Worm (Caenorhabditis elegans) whole organism, young adult: ENCODE data around the gene M03B6.5.
A peak's percentile ranks its signal among the peaks of the same experiment; 100 is the strongest.

Experiments used
- C17E4.6 ChIP-seq: fragments of 200-800 bp; sonication (Bioruptor generic); IDR thresholded peaks from 2 replicates; pipeline ENCODE4 v1.3.6; 2022; ENCODE audit warnings: missing genetic modification reagents, missing genetic modification characterization, missing compliant biosample characterization
- F23B12.7 ChIP-seq: sonication (generic microtip); optimal IDR thresholded peaks from 2 replicates; lab custom pipeline; 2017; ENCODE audit warnings: missing genetic modification characterization, mild to moderate bottlenecking, missing compliant biosample characterization, antibody characterized with exemption, moderate library complexity; ENCODE audit not compliant: insufficient read depth
- F37B4.10 ChIP-seq: fragments of 200-800 bp; sonication (Bioruptor generic); IDR thresholded peaks from 2 replicates; pipeline ENCODE4 v1.3.6; 2022; ENCODE audit warnings: missing genetic modification characterization, missing compliant biosample characterization
- F52B5.7 ChIP-seq: sonication (generic microtip); optimal IDR thresholded peaks from 2 replicates; lab custom pipeline; 2016; ENCODE audit warnings: mild to moderate bottlenecking, missing genetic modification characterization, missing compliant biosample characterization
- F57A8.1 ChIP-seq: fragments of 200-800 bp; sonication (Bioruptor generic); optimal IDR thresholded peaks from 2 replicates; lab custom pipeline; 2018; ENCODE audit warnings: mild to moderate bottlenecking, missing genetic modification characterization, moderate library complexity, missing compliant biosample characterization
- F57C9.4 ChIP-seq: sonication (generic microtip); optimal IDR thresholded peaks from 2 replicates; lab custom pipeline; 2017; ENCODE audit warnings: mild to moderate bottlenecking, missing genetic modification characterization, missing compliant biosample characterization
- K11D2.4 ChIP-seq: fragments of 200-800 bp; sonication (Bioruptor generic); IDR thresholded peaks from 2 replicates; pipeline ENCODE4 v1.3.6; 2022; ENCODE audit warnings: missing genetic modification reagents, missing genetic modification characterization, missing compliant biosample characterization
- Y53G8AR.9 ChIP-seq: fragments of 200-800 bp; sonication (Bioruptor generic); conservative IDR thresholded peaks from 2 replicates; pipeline ENCODE4 v1.3.6; 2022; ENCODE audit warnings: missing genetic modification reagents, missing genetic modification characterization, missing compliant biosample characterization
- ama-1 ChIP-seq, 3 experiments: fragments of 150-350 bp in 1 of 3; sonication (generic microtip) in 2 of 3; optimal IDR thresholded peaks; 2 replicates each; lab custom pipeline; 2014 to 2018; ENCODE audit warnings: missing biosample characterization in 2 of 3, missing genetic modification characterization in 2 of 3, missing genetic modification reagents in 2 of 3
- aptf-3 ChIP-seq: fragments of 200-800 bp; sonication (Bioruptor generic); IDR thresholded peaks from 2 replicates; pipeline ENCODE4 v1.3.6; 2022; ENCODE audit warnings: missing genetic modification characterization, missing compliant biosample characterization
- athp-1 ChIP-seq: sonication (generic microtip); optimal IDR thresholded peaks from 2 replicates; lab custom pipeline; 2017; ENCODE audit warnings: mild to moderate bottlenecking, missing genetic modification characterization, missing compliant biosample characterization
- attf-5 ChIP-seq: fragments of 200-800 bp; sonication (Bioruptor generic); optimal IDR thresholded peaks from 2 replicates; lab custom pipeline; 2018; ENCODE audit warnings: mild to moderate bottlenecking, missing genetic modification characterization, missing compliant biosample characterization
- cebp-2 ChIP-seq: fragments of 200-800 bp; sonication (Bioruptor generic); IDR thresholded peaks from 2 replicates; pipeline ENCODE4 v1.3.6; 2022; ENCODE audit warnings: missing genetic modification characterization, missing compliant biosample characterization
- ceh-27 ChIP-seq: fragments of 200-800 bp; sonication (Bioruptor generic); optimal IDR thresholded peaks from 2 replicates; lab custom pipeline; 2018; ENCODE audit warnings: mild to moderate bottlenecking, missing genetic modification characterization, moderate library complexity, missing compliant biosample characterization
- ceh-91 ChIP-seq: fragments of 200-800 bp; sonication (Bioruptor generic); IDR thresholded peaks from 2 replicates; pipeline ENCODE4 v1.3.6; 2022; ENCODE audit warnings: missing genetic modification reagents, missing genetic modification characterization, missing compliant biosample characterization
- die-1 ChIP-seq: sonication (generic microtip); optimal IDR thresholded peaks from 2 replicates; lab custom pipeline; 2016; ENCODE audit warnings: missing genotype, mild to moderate bottlenecking, missing genetic modification characterization, missing compliant biosample characterization
- dpl-1 ChIP-seq: fragments of 150-350 bp; optimal IDR thresholded peaks from 2 replicates; lab custom pipeline; 2014; ENCODE audit warnings: missing biosample characterization, missing genetic modification reagents, missing genetic modification characterization
- hmg-20 ChIP-seq: fragments of 200-800 bp; sonication (Bioruptor generic); IDR thresholded peaks from 2 replicates; pipeline ENCODE4 v1.3.6; 2022; ENCODE audit warnings: missing genetic modification reagents, missing genetic modification characterization, missing compliant biosample characterization
- hsf-1 ChIP-seq: fragments of 200-800 bp; sonication (Bioruptor generic); IDR thresholded peaks from 2 replicates; pipeline ENCODE4 v1.3.6; 2022; ENCODE audit warnings: missing genetic modification reagents, missing genetic modification characterization, missing compliant biosample characterization
- let-526 ChIP-seq: fragments of 200-800 bp; sonication (Bioruptor generic); IDR thresholded peaks from 2 replicates; pipeline ENCODE4 v1.3.6; 2022; ENCODE audit warnings: missing genetic modification reagents, missing genetic modification characterization, missing compliant biosample characterization
- lin-35 ChIP-seq, 3 experiments: fragments of 150-350 bp in 2 of 3; sonication (generic microtip) in 1 of 3; optimal IDR thresholded peaks; 2 replicates each; lab custom pipeline; 2014 to 2018; ENCODE audit warnings: missing biosample characterization in 3 of 3, missing genetic modification characterization in 3 of 3, missing genetic modification reagents in 3 of 3
- lir-1 ChIP-seq: fragments of 200-800 bp; sonication (Bioruptor generic); conservative IDR thresholded peaks from 2 replicates; pipeline ENCODE4 v1.3.6; 2022; ENCODE audit warnings: missing genetic modification reagents, missing genetic modification characterization, missing compliant biosample characterization
- madf-10 ChIP-seq: sonication (generic microtip); optimal IDR thresholded peaks from 2 replicates; lab custom pipeline; 2016; ENCODE audit warnings: mild to moderate bottlenecking, missing genetic modification characterization, missing compliant biosample characterization
- madf-8 ChIP-seq: fragments of 200-800 bp; sonication (Bioruptor generic); conservative IDR thresholded peaks from 2 replicates; pipeline ENCODE4 v1.3.6; 2022; ENCODE audit warnings: missing genetic modification reagents, missing genetic modification characterization, missing compliant biosample characterization
- mcd-1 ChIP-seq: fragments of 200-800 bp; sonication (Bioruptor generic); IDR thresholded peaks from 2 replicates; pipeline ENCODE4 v1.3.6; 2022; ENCODE audit warnings: missing genetic modification reagents, missing genetic modification characterization, missing compliant biosample characterization
- mel-28 ChIP-seq: sonication (generic microtip); optimal IDR thresholded peaks from 2 replicates; lab custom pipeline; 2016; ENCODE audit warnings: borderline replicate concordance, mild to moderate bottlenecking, missing genetic modification characterization, missing compliant biosample characterization
- nfya-1 ChIP-seq: sonication (generic microtip); optimal IDR thresholded peaks from 2 replicates; lab custom pipeline; 2017; ENCODE audit warnings: antibody characterized with exemption, missing compliant biosample characterization, missing genetic modification characterization, borderline replicate concordance; ENCODE audit not compliant: insufficient read depth
- nhr-80 ChIP-seq: sonication (generic microtip); optimal IDR thresholded peaks from 2 replicates; lab custom pipeline; 2016; ENCODE audit warnings: missing genetic modification characterization, missing compliant biosample characterization
- rcor-1 ChIP-seq: fragments of 200-800 bp; sonication (Bioruptor generic); IDR thresholded peaks from 2 replicates; pipeline ENCODE4 v1.3.6; 2022; ENCODE audit warnings: missing genetic modification reagents, missing genetic modification characterization, missing compliant biosample characterization
- snpc-1.1 ChIP-seq: sonication (generic microtip); optimal IDR thresholded peaks from 2 replicates; lab custom pipeline; 2017; ENCODE audit warnings: missing genetic modification characterization, mild to moderate bottlenecking, missing compliant biosample characterization, antibody characterized with exemption, moderate library complexity, missing genotype, missing genetic modification reagents; ENCODE audit not compliant: insufficient read depth
- snpc-4 ChIP-seq, 5 experiments: fragments of 150-350 bp in 1 of 5; sonication (generic microtip) in 4 of 5; optimal IDR thresholded peaks; 2 replicates each; lab custom pipeline; 2014 to 2018; ENCODE audit warnings: missing genetic modification characterization in 5 of 5, missing biosample characterization in 3 of 5, antibody characterized with exemption in 2 of 5, mild to moderate bottlenecking in 2 of 5, missing compliant biosample characterization in 2 of 5, missing genotype in 2 of 5, moderate library complexity in 2 of 5, missing genetic modification reagents in 1 of 5
- somi-1 ChIP-seq: fragments of 200-800 bp; sonication (Bioruptor generic); optimal IDR thresholded peaks from 2 replicates; lab custom pipeline; 2018; ENCODE audit warnings: mild to moderate bottlenecking, missing genetic modification characterization, missing compliant biosample characterization
- sptf-2 ChIP-seq: fragments of 200-800 bp; sonication (Bioruptor generic); optimal IDR thresholded peaks from 2 replicates; lab custom pipeline; 2018; ENCODE audit warnings: mild to moderate bottlenecking, missing genetic modification characterization, missing compliant biosample characterization
- unc-62 ChIP-seq: fragments of 150-350 bp; optimal IDR thresholded peaks from 2 replicates; lab custom pipeline; 2014; ENCODE audit warnings: missing biosample characterization, missing genetic modification reagents, missing genetic modification characterization
- zim-3 ChIP-seq: sonication (generic microtip); optimal IDR thresholded peaks from 2 replicates; lab custom pipeline; 2017; ENCODE audit warnings: mild to moderate bottlenecking, missing genetic modification characterization, moderate library complexity, missing compliant biosample characterization
- ztf-26 ChIP-seq: sonication (generic microtip); optimal IDR thresholded peaks from 2 replicates; lab custom pipeline; 2017; ENCODE audit warnings: missing genetic modification characterization, missing compliant biosample characterization
- ztf-3 ChIP-seq: fragments of 200-800 bp; sonication (Bioruptor generic); optimal IDR thresholded peaks from 2 replicates; lab custom pipeline; 2018; ENCODE audit warnings: mild to moderate bottlenecking, missing genetic modification characterization, missing compliant biosample characterization

M03B6.5 gene

DNA sequence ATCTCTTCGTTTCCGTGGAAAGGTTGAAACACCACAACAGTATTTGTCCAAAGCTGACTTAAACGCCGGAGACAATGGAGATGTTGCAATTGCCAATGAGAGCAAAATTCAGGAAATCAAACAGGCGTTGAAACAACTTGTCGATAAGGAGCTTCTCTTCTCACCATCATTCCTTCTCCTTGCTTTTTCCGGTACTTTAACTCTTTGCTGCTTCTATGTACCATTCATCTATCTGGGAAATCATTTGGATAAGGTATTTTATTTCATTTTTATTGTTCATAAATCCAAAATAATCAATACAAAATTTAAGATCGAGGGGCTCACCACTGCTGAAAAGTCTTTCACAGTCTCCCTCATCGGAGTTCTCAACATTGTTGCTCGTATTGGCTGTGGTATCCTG lies 12.2 kb downstream of the M03B6.5 start:
- no peak for TF ChIP-seq hmg-20 (GFP tag; lab: Robert Waterston, UW)
- TF ChIP-seq athp-1: no peak
- no peak for TF ChIP-seq F37B4.10 (GFP tag; lab: Robert Waterston, UW)

DNA sequence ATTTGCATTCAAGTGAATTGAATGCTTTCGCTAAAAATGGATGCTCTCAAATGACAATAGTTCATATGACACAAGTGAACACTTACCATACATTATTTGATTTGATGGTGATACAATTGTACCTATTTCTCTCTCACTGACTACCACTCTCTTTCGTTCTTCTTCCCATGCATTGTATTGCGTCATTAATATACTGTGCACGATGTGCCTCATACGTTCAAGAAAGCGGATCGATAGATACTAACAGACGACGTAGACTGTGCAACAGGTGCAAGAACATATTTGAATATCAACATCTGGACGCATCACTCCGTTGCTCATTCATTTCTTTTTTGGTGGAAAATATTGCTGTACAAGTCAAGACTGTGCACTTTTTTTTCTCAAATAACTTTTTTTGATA lies 14.9 kb downstream of the M03B6.5 start, which contains the start of gene M03B6.4:
Gene M03B6.4, plus strand, starts transcription at position 149 of the 400 bp plus-strand sequence.
- peak; percentile 23 for TF ChIP-seq nhr-80 (tag; lab: Kevin White, UChicago)
- TF ChIP-seq ceh-27 (GFP tag; lab: Kevin White, UChicago): no peak
- TF ChIP-seq dpl-1 (GFP tag; lab: Kevin White, UChicago): no peak
- TF ChIP-seq ama-1 (optimal IDR thresholded peaks at IDR 0.05; lab: Kevin White, UChicago): no peak
- TF ChIP-seq ama-1 (GFP tag; optimal IDR thresholded peaks at IDR 0.05; lab: Kevin White, UChicago): no peak
- TF ChIP-seq athp-1: no peak
- TF ChIP-seq attf-5: no peak
- TF ChIP-seq Y53G8AR.9 (GFP tag; lab: Robert Waterston, UW): no peak
- TF ChIP-seq snpc-1.1: no peak
- no peak for TF ChIP-seq lir-1 (GFP tag; lab: Robert Waterston, UW)
- TF ChIP-seq, all 124 proteins: peak for 1

DNA sequence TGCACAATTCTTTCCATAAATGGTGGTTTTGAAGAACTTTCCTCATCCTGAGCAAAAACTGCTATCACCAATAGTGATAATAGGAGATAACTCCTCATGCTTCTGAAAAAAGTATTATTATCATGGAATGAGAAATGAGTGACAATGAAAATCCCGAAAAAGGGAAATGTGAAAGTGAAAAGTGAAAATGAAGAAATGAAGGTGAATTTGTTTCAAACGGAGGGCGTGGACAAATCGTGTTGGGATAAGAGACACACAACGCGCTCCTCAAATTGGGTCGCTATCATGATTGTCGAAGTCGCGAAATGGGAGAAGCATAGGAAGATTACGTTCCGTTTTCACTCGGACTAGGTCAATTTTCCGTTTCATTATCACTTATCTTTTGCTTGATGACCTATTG lies 20.4 kb downstream of the M03B6.5 start, which contains the start of gene M03B6.3:
Gene M03B6.3, minus strand, starts transcription at position 102 of the 400 bp plus-strand sequence.
- TF ChIP-seq aptf-3 (GFP tag; lab: Robert Waterston, UW) (no peak), F57A8.1 (GFP tag; lab: Kevin White, UChicago) (no peak), F57C9.4 (no peak)

DNA sequence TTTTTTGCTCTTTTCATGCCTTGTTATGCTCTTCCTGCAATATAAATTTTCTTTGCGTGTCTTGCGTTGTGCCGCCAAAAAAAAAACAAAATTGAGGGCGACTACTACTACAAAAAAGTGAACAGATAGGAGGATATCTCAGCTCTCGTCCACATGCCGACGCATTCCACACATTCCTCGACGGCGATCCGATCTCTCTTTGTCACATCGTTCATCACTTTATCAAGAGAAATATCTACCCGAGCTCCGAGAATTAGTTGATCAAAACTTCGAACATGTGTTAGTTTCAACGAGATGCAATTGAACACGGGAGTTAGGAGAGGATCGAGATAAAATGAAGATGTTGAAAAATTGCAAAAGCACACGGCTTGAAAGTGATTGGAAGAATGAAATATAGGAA lies 27.3 kb downstream of the M03B6.5 start:
- no peak for TF ChIP-seq lin-35 (GFP tag; optimal IDR thresholded peaks at IDR 0.05; lab: Kevin White, UChicago)
- no peak for TF ChIP-seq ztf-26 (tag; lab: Kevin White, UChicago)
- no peak for TF ChIP-seq K11D2.4 (GFP tag; lab: Robert Waterston, UW)
- no peak for TF ChIP-seq somi-1 (GFP tag; lab: Kevin White, UChicago)
- no peak for TF ChIP-seq F57C9.4
- no peak for TF ChIP-seq madf-8
- no peak for TF ChIP-seq F23B12.7 (tag; lab: Kevin White, UChicago)
- TF ChIP-seq mel-28 (tag; lab: Kevin White, UChicago): no peak
- no peak for TF ChIP-seq nfya-1 (tag; lab: Kevin White, UChicago)
- TF ChIP-seq unc-62: no peak
- no peak for TF ChIP-seq madf-10 (tag; lab: Kevin White, UChicago)
- no peak for TF ChIP-seq snpc-4 (GFP tag; optimal IDR thresholded peaks at IDR 0.05; lab: Kevin White, UChicago)
- TF ChIP-seq snpc-4 (tag; optimal IDR thresholded peaks at IDR 0.05; lab: Kevin White, UChicago): no peak
- TF ChIP-seq mcd-1 (GFP tag; lab: Robert Waterston, UW): no peak
- no peak for TF ChIP-seq die-1 (tag; lab: Kevin White, UChicago)

DNA sequence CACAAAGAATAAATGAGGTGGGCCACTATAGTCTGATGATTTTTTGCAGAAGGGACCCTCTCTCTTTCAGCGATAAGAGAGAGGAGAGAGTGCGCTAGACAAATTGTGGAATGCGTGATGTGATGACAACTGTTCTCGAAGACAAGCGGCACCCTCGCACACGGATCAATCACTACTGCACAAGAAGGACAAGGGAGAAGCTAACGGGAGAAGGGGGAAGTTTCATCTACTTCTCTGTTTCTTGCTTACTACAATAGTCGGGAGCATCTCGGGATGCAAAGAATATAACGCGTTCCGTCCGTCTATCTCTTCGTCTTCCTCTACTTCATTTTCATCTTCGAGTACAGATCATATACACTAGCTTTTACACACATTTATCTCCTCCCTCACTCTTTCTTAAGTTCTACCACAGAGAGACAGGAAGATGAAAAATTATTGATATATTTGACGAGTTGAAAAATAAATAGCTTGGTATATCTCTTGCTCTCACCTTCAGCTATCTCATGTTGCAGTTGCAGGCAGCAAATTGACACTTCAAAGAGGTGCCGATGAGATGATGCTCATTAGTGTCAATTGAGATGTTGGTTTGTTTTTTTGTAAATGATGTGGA lies 29.7 kb downstream of the M03B6.5 start:
- TF ChIP-seq let-526 (no peak), hsf-1 (GFP tag; lab: Robert Waterston, UW) (no peak), C17E4.6 (GFP tag; lab: Robert Waterston, UW) (no peak), rcor-1 (GFP tag; lab: Robert Waterston, UW) (no peak), zim-3 (tag; lab: Kevin White, UChicago) (no peak), sptf-2 (GFP tag; lab: Kevin White, UChicago) (no peak), cebp-2 (GFP tag; lab: Robert Waterston, UW) (no peak), F52B5.7 (no peak), ztf-3 (GFP tag; lab: Kevin White, UChicago) (no peak), ceh-91 (no peak)
